Fruit fly (Drosophila melanogaster) whole organism, embryonic: ENCODE measurements around the gene Hap40.
A peak's percentile ranks its signal among the peaks of the same experiment; 100 is the strongest.

Experiments
- Abd-B ChIP-seq: fragments of 200-800 bp; sonication (Bioruptor generic); optimal IDR thresholded peaks from 2 replicates; lab custom pipeline; 2018; ENCODE audit warnings: missing biosample characterization, mild to moderate bottlenecking, missing genetic modification characterization, moderate library complexity
- B-H2 ChIP-seq: fragments of 200-800 bp; sonication (Bioruptor generic); optimal IDR thresholded peaks from 2 replicates; lab custom pipeline; 2018; ENCODE audit warnings: missing biosample characterization, mild to moderate bottlenecking, missing genetic modification characterization
- C15 ChIP-seq: fragments of 200-800 bp; sonication (Bioruptor generic); IDR thresholded peaks from 3 replicates; pipeline ENCODE4 v1.3.6; 2022; ENCODE audit warnings: missing biosample characterization, missing genetic modification characterization
- CG10147 ChIP-seq: fragments of 200-800 bp; sonication (Bioruptor generic); optimal IDR thresholded peaks from 2 replicates; lab custom pipeline; 2019; ENCODE audit warnings: missing biosample characterization, mild to moderate bottlenecking, missing genetic modification characterization, moderate library complexity
- CG10543 ChIP-seq: fragments of 200-800 bp; sonication (Bioruptor generic); optimal IDR thresholded peaks from 3 replicates; lab custom pipeline; 2017; ENCODE audit warnings: missing biosample characterization, mild to moderate bottlenecking, missing genetic modification characterization, moderate library complexity
- CG11504 ChIP-seq: fragments of 200-800 bp; sonication (Bioruptor generic); optimal IDR thresholded peaks from 3 replicates; lab custom pipeline; 2019; ENCODE audit warnings: missing biosample characterization, mild to moderate bottlenecking, missing genetic modification characterization, moderate library complexity
- CG12942 ChIP-seq: fragments of 200-800 bp; sonication (Bioruptor generic); optimal IDR thresholded peaks from 3 replicates; lab custom pipeline; 2016; ENCODE audit warnings: missing biosample characterization, missing genetic modification characterization
- CG13894 ChIP-seq: fragments of 200-800 bp; sonication (Bioruptor generic); optimal IDR thresholded peaks from 3 replicates; lab custom pipeline; 2018; ENCODE audit warnings: missing biosample characterization, mild to moderate bottlenecking, missing genetic modification characterization, moderate library complexity
- CG14014 ChIP-seq: fragments of 200-800 bp; sonication (Bioruptor generic); IDR thresholded peaks from 2 replicates; pipeline ENCODE4 v1.3.6; 2022; ENCODE audit warnings: missing biosample characterization, missing genetic modification characterization
- CG14860 ChIP-seq: fragments of 200-800 bp; sonication (Bioruptor generic); IDR thresholded peaks from 3 replicates; pipeline ENCODE4 v1.3.6; 2022; ENCODE audit warnings: missing biosample characterization, missing genetic modification characterization; ENCODE audit not compliant: partially characterized antibody
- CG16779 ChIP-seq: fragments of 200-800 bp; sonication (Bioruptor generic); IDR thresholded peaks from 2 replicates; pipeline ENCODE4 v1.3.6; 2022; ENCODE audit warnings: missing biosample characterization, missing genetic modification characterization
- CG16815 ChIP-seq: fragments of 200-800 bp; sonication (Bioruptor generic); optimal IDR thresholded peaks from 3 replicates; lab custom pipeline; 2017; ENCODE audit warnings: missing biosample characterization, mild to moderate bottlenecking, missing genetic modification characterization
- CG17328 ChIP-seq: fragments of 200-800 bp; sonication (Bioruptor generic); IDR thresholded peaks from 2 replicates; pipeline ENCODE4 v1.3.6; 2022; ENCODE audit warnings: missing biosample characterization, missing genetic modification characterization
- CG17612 ChIP-seq: fragments of 200-800 bp; sonication (Bioruptor generic); IDR thresholded peaks from 2 replicates; pipeline ENCODE4 v1.3.6; 2022; ENCODE audit warnings: missing biosample characterization, missing genetic modification characterization
- CG18011 ChIP-seq: fragments of 200-800 bp; sonication (Bioruptor generic); optimal IDR thresholded peaks from 2 replicates; lab custom pipeline; 2017; ENCODE audit warnings: missing biosample characterization, missing genetic modification characterization, mild to moderate bottlenecking, moderate library complexity, missing genotype
- CG2116 ChIP-seq: fragments of 200-800 bp; sonication (Bioruptor generic); optimal IDR thresholded peaks from 3 replicates; lab custom pipeline; 2018; ENCODE audit warnings: missing biosample characterization, mild to moderate bottlenecking, missing genetic modification characterization
- CG32772 ChIP-seq: fragments of 200-800 bp; sonication (Bioruptor generic); IDR thresholded peaks from 2 replicates; pipeline ENCODE4 v1.3.6; 2022; ENCODE audit warnings: missing biosample characterization, missing genetic modification characterization
- CG3847 ChIP-seq: fragments of 200-800 bp; sonication (Bioruptor generic); IDR thresholded peaks from 2 replicates; pipeline ENCODE4 v1.3.6; 2022; ENCODE audit warnings: missing biosample characterization, missing genetic modification characterization
- CG3995 ChIP-seq: fragments of 200-800 bp; sonication (Bioruptor generic); optimal IDR thresholded peaks from 3 replicates; lab custom pipeline; 2016; ENCODE audit warnings: missing biosample characterization, missing genetic modification characterization
- CG4854 ChIP-seq: fragments of 200-800 bp; sonication (Bioruptor generic); optimal IDR thresholded peaks from 2 replicates; lab custom pipeline; 2016; ENCODE audit warnings: missing biosample characterization, missing genetic modification characterization, inconsistent platforms
- CG6791 ChIP-seq: fragments of 200-800 bp; sonication (Bioruptor generic); IDR thresholded peaks from 3 replicates; pipeline ENCODE4 v1.3.6; 2022; ENCODE audit warnings: missing biosample characterization, missing genetic modification characterization; ENCODE audit not compliant: partially characterized antibody
- CG7839 ChIP-seq: fragments of 200-800 bp; sonication (Bioruptor generic); optimal IDR thresholded peaks from 3 replicates; lab custom pipeline; 2018; ENCODE audit warnings: missing biosample characterization, mild to moderate bottlenecking, missing genetic modification characterization, moderate library complexity
- CG9817 ChIP-seq: fragments of 200-800 bp; sonication (Bioruptor generic); optimal IDR thresholded peaks from 2 replicates; lab custom pipeline; 2018; ENCODE audit warnings: missing biosample characterization, mild to moderate bottlenecking, missing genetic modification characterization, moderate library complexity
- CTCF ChIP-seq: fragments of 200-800 bp; sonication (Bioruptor generic); optimal IDR thresholded peaks from 2 replicates; lab custom pipeline; 2017; ENCODE audit warnings: missing biosample characterization, mild to moderate bottlenecking, missing genetic modification characterization, moderate library complexity
- CkIIα-i1 ChIP-seq: fragments of 200-800 bp; sonication (Bioruptor generic); IDR thresholded peaks from 2 replicates; pipeline ENCODE4 v1.3.6; 2022; ENCODE audit warnings: missing biosample characterization, missing genetic modification characterization
- Drgx ChIP-seq: fragments of 200-800 bp; sonication (Bioruptor generic); IDR thresholded peaks from 2 replicates; pipeline ENCODE4 v1.3.6; 2022; ENCODE audit warnings: missing biosample characterization, missing genetic modification characterization
- E2f1 ChIP-seq: fragments of 200-800 bp; sonication (Bioruptor generic); IDR thresholded peaks from 2 replicates; pipeline ENCODE4 v1.3.6; 2022; ENCODE audit warnings: missing biosample characterization, missing genetic modification characterization
- E2f2 ChIP-seq: fragments of 200-800 bp; sonication (Bioruptor generic); IDR thresholded peaks from 2 replicates; pipeline ENCODE4 v1.3.6; 2022; ENCODE audit warnings: missing biosample characterization, missing genetic modification characterization
- ERR ChIP-seq: fragments of 200-800 bp; sonication (Bioruptor generic); optimal IDR thresholded peaks from 2 replicates; lab custom pipeline; 2016; ENCODE audit warnings: missing biosample characterization, missing genetic modification characterization
- HHEX ChIP-seq: fragments of 200-800 bp; sonication (Bioruptor generic); optimal IDR thresholded peaks from 3 replicates; lab custom pipeline; 2017; ENCODE audit warnings: missing biosample characterization, mild to moderate bottlenecking, missing genetic modification characterization, missing genetic modification reagents
- HmgD ChIP-seq: fragments of 200-800 bp; sonication (Bioruptor generic); optimal IDR thresholded peaks from 3 replicates; lab custom pipeline; 2016; ENCODE audit warnings: missing biosample characterization, missing genetic modification characterization
- Ravus ChIP-seq: fragments of 200-800 bp; sonication (Bioruptor generic); IDR thresholded peaks from 2 replicates; pipeline ENCODE4 v1.3.6; 2022; ENCODE audit warnings: missing biosample characterization, missing genetic modification characterization
- Side ChIP-seq: fragments of 200-800 bp; sonication (Bioruptor generic); optimal IDR thresholded peaks from 2 replicates; lab custom pipeline; 2016; ENCODE audit warnings: missing biosample characterization, missing genetic modification characterization
- Usf ChIP-seq: fragments of 200-800 bp; sonication (Bioruptor generic); optimal IDR thresholded peaks from 2 replicates; lab custom pipeline; 2017; ENCODE audit warnings: missing genotype, missing biosample characterization, missing genetic modification characterization
- Xbp1 ChIP-seq: fragments of 200-800 bp; sonication (Bioruptor generic); optimal IDR thresholded peaks from 3 replicates; lab custom pipeline; 2016; ENCODE audit warnings: missing biosample characterization, mild to moderate bottlenecking, missing genetic modification characterization
- ab ChIP-seq: fragments of 200-800 bp; sonication (Bioruptor generic); optimal IDR thresholded peaks from 2 replicates; lab custom pipeline; 2016; ENCODE audit warnings: missing biosample characterization, missing genetic modification characterization
- amos ChIP-seq: fragments of 200-800 bp; sonication (Bioruptor generic); IDR thresholded peaks from 2 replicates; pipeline ENCODE4 v1.3.6; 2022; ENCODE audit warnings: missing biosample characterization, missing genetic modification characterization; ENCODE audit not compliant: partially characterized antibody
- cad ChIP-seq: fragments of >200 bp; optimal IDR thresholded peaks from 2 replicates; lab custom pipeline; 2017; ENCODE audit warnings: missing biosample characterization, missing genetic modification characterization
- chm ChIP-seq: fragments of 200-800 bp; sonication (Bioruptor generic); IDR thresholded peaks from 2 replicates; pipeline ENCODE4 v1.3.6; 2022; ENCODE audit warnings: missing biosample characterization, missing genetic modification characterization
- chn ChIP-seq: fragments of 200-800 bp; sonication (Bioruptor generic); optimal IDR thresholded peaks from 2 replicates; lab custom pipeline; 2016; ENCODE audit warnings: missing biosample characterization, missing genetic modification characterization
- crp ChIP-seq, 2 experiments: fragments of 200-800 bp; sonication (Bioruptor generic); optimal IDR thresholded peaks; 2 replicates in 1 of 2; 3 replicates in 1 of 2; lab custom pipeline; 2017; ENCODE audit warnings: missing biosample characterization in 2 of 2, missing genetic modification characterization in 2 of 2, mild to moderate bottlenecking in 1 of 2, moderate library complexity in 1 of 2
- emc ChIP-seq: fragments of 200-800 bp; sonication (Bioruptor generic); optimal IDR thresholded peaks from 2 replicates; lab custom pipeline; 2016; ENCODE audit warnings: missing biosample characterization, missing genetic modification characterization
- gcm ChIP-seq: fragments of 200-800 bp; sonication (Bioruptor generic); optimal IDR thresholded peaks from 2 replicates; lab custom pipeline; 2019; ENCODE audit warnings: missing biosample characterization, mild to moderate bottlenecking, missing genetic modification characterization, moderate library complexity
- hbn ChIP-seq: fragments of 200-800 bp; sonication (Bioruptor generic); IDR thresholded peaks from 2 replicates; pipeline ENCODE4 v1.3.6; 2022; ENCODE audit warnings: missing biosample characterization, missing genetic modification characterization; ENCODE audit not compliant: partially characterized antibody
- her ChIP-seq: fragments of 200-800 bp; sonication (Bioruptor generic); optimal IDR thresholded peaks from 2 replicates; lab custom pipeline; 2016; ENCODE audit warnings: missing biosample characterization, missing genetic modification characterization
- inv ChIP-seq: fragments of 200-800 bp; sonication (Bioruptor generic); IDR thresholded peaks from 2 replicates; pipeline ENCODE4 v1.3.6; 2022; ENCODE audit warnings: missing biosample characterization, missing genetic modification characterization; ENCODE audit not compliant: partially characterized antibody
- nerfin-1 ChIP-seq: fragments of 200-800 bp; sonication (Bioruptor generic); optimal IDR thresholded peaks from 3 replicates; lab custom pipeline; 2019; ENCODE audit warnings: missing biosample characterization, mild to moderate bottlenecking, missing genetic modification characterization, moderate library complexity
- pum ChIP-seq: fragments of 200-800 bp; sonication (Bioruptor generic); optimal IDR thresholded peaks from 2 replicates; lab custom pipeline; 2016; ENCODE audit warnings: missing biosample characterization, missing genetic modification characterization
- sens ChIP-seq: fragments of 200-800 bp; sonication (Bioruptor generic); peaks from one replicate; lab custom pipeline; 2016; ENCODE audit warnings: missing biosample characterization, missing genetic modification characterization
- stwl ChIP-seq: fragments of 200-800 bp; sonication (Bioruptor generic); optimal IDR thresholded peaks from 3 replicates; lab custom pipeline; 2018; ENCODE audit warnings: missing biosample characterization, mild to moderate bottlenecking, missing genetic modification characterization, moderate library complexity
- tx ChIP-seq: fragments of 200-800 bp; sonication (Bioruptor generic); optimal IDR thresholded peaks from 2 replicates; lab custom pipeline; 2016; ENCODE audit warnings: missing biosample characterization, missing genetic modification characterization
- zfh2 ChIP-seq: fragments of 200-800 bp; sonication (Bioruptor generic); optimal IDR thresholded peaks from 2 replicates; lab custom pipeline; 2016; ENCODE audit warnings: missing biosample characterization, missing genetic modification characterization

Gene Hap40

DNA sequence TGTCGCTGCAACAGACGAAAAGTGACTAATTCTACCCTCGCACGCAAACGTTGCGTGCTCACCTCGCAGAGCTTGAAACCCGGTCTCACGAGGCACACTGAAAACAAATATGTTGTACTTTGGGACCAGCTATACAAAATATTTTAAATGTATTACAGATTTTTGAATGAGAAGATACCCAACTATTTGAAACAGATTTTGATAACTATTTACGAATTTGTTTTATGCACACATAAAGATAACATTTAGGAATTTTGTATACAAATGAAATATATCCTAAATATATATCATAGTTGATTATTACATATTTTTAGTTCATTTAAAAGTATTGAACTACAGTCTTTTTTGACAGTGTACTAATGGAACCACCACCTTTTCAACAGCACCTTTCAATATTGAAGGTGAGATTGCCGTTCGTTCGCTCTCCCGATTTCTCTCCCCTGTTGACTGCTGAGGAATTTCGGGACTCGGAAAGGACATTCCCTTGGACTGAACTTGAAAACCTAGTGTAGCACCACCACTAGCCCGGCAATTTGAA lies 32.8 kb upstream of the Hap40 start, which contains the start of gene CG15646 (continued):
- peak; percentile 85 for TF ChIP-seq CG7839 (tag; lab: Kevin White, UChicago)
- no peak for TF ChIP-seq emc (GFP tag; lab: Kevin White, UChicago)
- no peak for TF ChIP-seq CG14860
- TF ChIP-seq nerfin-1 (tag; lab: Kevin White, UChicago) = peak; percentile 98
- peak; percentile 31 for TF ChIP-seq stwl (tag; lab: Kevin White, UChicago)
- TF ChIP-seq CG17328 = peak; percentile 64
- TF ChIP-seq CG32772 (GFP tag; lab: Robert Waterston, UW) = 0 out of 2 replicates have a peak, but pooled peaks have one; percentile 50
- no peak for TF ChIP-seq C15 (GFP tag; lab: Robert Waterston, UW)
- no peak for TF ChIP-seq inv (GFP tag; lab: Robert Waterston, UW)
- TF ChIP-seq B-H2 (GFP tag; lab: Kevin White, UChicago) = no peak
- TF ChIP-seq CG17612 (GFP tag; lab: Robert Waterston, UW) = no peak
- no peak for TF ChIP-seq E2f2 (GFP tag; lab: Robert Waterston, UW)
- TF ChIP-seq E2f1 (GFP tag; lab: Robert Waterston, UW) = peak; percentile 62
- peak; percentile 51 for TF ChIP-seq Usf (GFP tag; lab: Kevin White, UChicago)
- no peak for TF ChIP-seq CG9817 (tag; lab: Kevin White, UChicago)
- TF ChIP-seq CG18011 (GFP tag; lab: Kevin White, UChicago) = no peak
- peak; percentile 73; the same call in 2 of the 3 replicates for TF ChIP-seq CG6791
- no peak for TF ChIP-seq Ravus (GFP tag; lab: Robert Waterston, UW)
- TF ChIP-seq CTCF = no peak
- no peak for TF ChIP-seq HmgD (GFP tag; lab: Kevin White, UChicago)
- TF ChIP-seq pum = peak; percentile 25
- no peak for TF ChIP-seq Drgx (GFP tag; lab: Robert Waterston, UW)
- TF ChIP-seq zfh2 (GFP tag; lab: Kevin White, UChicago) = no peak
- TF ChIP-seq HHEX (GFP tag; lab: Kevin White, UChicago) = peak; percentile 33
- no peak for TF ChIP-seq CG14014
- no peak for TF ChIP-seq chm (GFP tag; lab: Robert Waterston, UW)
- no peak for TF ChIP-seq amos (GFP tag; lab: Robert Waterston, UW)
- peak; percentile 83 for TF ChIP-seq CG11504 (tag; lab: Kevin White, UChicago)
- TF ChIP-seq sens (GFP tag; lab: Kevin White, UChicago) = peak; percentile 93
- TF ChIP-seq Xbp1 = peak; percentile 48
- TF ChIP-seq crp (GFP tag; optimal IDR thresholded peaks at IDR 0.05; lab: Kevin White, UChicago) = no peak
- TF ChIP-seq CG13894 (tag; lab: Kevin White, UChicago) = no peak
- TF ChIP-seq her (GFP tag; lab: Kevin White, UChicago) = no peak
- TF ChIP-seq CG4854 (GFP tag; lab: Kevin White, UChicago) = no peak
- TF ChIP-seq CG10147 (GFP tag; lab: Kevin White, UChicago) = no peak
- TF ChIP-seq Abd-B (GFP tag; lab: Kevin White, UChicago) = peak; percentile 49
- TF ChIP-seq hbn (GFP tag; lab: Robert Waterston, UW) = no peak
- no peak for TF ChIP-seq CG3995 (GFP tag; lab: Kevin White, UChicago)
- TF ChIP-seq ab (GFP tag; lab: Kevin White, UChicago) = no peak
- TF ChIP-seq CG16779 = no peak
- TF ChIP-seq CG16815 = peak; percentile 82
- TF ChIP-seq CG10543 (GFP tag; lab: Kevin White, UChicago) = no peak
- TF ChIP-seq gcm (GFP tag; lab: Kevin White, UChicago) = peak; percentile 82
- TF ChIP-seq tx (GFP tag; lab: Kevin White, UChicago) = no peak
- no peak for TF ChIP-seq CkIIα-i1 (GFP tag; lab: Robert Waterston, UW)
- no peak for TF ChIP-seq chn (GFP tag; lab: Kevin White, UChicago)
- TF ChIP-seq CG2116 (GFP tag; lab: Kevin White, UChicago) = peak; percentile 30
- TF ChIP-seq Side (GFP tag; lab: Kevin White, UChicago) = no peak
- TF ChIP-seq ERR (GFP tag; lab: Kevin White, UChicago) = no peak
- no peak for TF ChIP-seq CG3847 (GFP tag; lab: Robert Waterston, UW)
- TF ChIP-seq cad = no peak
- TF ChIP-seq CG12942 (GFP tag; lab: Kevin White, UChicago) = no peak
